Fruit fly (Drosophila melanogaster) ovary, adult (tissue): ENCODE results near the gene CG45690.

ENCODE experiments used
- CG17801 ChIP-seq: fragments of 200-800 bp; optimal IDR thresholded peaks from 2 replicates; lab custom pipeline; 2019; ENCODE audit warnings: missing biosample characterization, mild to moderate bottlenecking, missing genetic modification characterization, moderate library complexity; ENCODE audit not compliant: partially characterized antibody

The CG45690 gene

DNA sequence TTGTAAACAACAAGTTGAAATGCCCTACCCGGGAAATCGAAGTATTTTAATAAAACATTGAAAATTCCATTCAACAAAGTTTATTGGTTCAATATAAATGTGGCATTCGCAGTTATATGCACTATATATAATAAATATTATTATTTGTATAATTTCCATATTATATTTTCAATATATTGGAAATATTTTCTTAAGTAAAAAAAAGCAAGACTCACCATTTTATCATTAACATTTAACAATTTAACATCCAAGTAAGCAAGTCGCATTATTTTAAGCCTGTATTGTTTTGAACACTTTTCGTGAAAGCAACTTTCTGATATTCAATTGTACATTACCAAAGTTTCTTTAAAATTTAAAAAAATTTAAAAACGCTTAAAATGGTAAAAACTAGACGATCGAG, at the start of gene CG45690:
Gene CG45690 (plus strand): TSS at position 301 of the 400 bp plus-strand sequence.
- no peak for TF ChIP-seq CG17801 (GFP tag; lab: Kevin White, UChicago)

DNA sequence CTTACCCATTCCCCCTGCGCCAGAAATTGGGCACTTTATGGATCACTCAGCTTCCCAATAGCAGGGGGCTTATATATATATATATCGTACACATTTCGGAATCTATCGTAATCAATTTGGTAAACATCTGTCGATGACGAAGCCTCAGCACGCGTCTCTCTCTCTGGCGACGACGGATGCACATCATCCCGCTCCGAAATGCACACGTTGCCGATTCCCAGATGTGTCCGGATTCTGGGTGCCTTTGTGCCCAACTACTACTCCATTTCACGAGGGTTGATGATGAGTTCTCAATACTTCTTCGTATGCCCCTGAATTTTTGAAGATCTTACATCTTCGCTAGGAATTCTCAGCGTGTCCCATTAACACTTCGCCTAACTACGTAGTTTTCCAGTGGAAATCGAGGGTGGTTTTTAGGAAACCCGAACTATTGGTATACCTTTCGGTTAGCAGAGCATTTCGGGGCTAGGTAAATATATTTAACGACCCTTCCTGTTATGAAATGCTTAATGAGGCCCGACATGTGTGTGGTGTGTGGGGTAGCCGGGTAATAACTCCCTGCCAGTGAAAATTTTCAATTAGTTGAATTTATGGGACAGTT, 49.3 kb upstream of the CG45690 start:
- no peak for TF ChIP-seq CG17801 (GFP tag; lab: Kevin White, UChicago)

DNA sequence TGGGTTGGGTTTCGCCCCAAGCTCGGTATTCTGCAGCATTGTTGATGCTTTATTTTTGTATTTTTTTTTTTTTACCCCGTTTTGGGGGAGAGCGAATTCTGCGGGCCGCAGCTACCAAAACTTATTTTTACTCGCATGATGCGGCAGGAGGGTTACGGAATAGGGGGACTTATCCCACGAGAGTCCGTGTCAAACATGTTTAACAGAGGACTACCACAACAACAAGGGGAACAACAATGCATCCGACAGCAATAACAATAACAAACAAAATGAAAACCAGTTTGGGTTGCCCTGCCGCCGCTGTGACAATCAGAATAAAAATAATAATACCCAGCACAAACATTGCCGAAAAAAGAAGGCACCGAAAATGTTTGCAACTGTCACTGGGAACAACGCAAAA, 45.0 kb upstream of the CG45690 start:
- no peak for TF ChIP-seq CG17801 (GFP tag; lab: Kevin White, UChicago)

DNA sequence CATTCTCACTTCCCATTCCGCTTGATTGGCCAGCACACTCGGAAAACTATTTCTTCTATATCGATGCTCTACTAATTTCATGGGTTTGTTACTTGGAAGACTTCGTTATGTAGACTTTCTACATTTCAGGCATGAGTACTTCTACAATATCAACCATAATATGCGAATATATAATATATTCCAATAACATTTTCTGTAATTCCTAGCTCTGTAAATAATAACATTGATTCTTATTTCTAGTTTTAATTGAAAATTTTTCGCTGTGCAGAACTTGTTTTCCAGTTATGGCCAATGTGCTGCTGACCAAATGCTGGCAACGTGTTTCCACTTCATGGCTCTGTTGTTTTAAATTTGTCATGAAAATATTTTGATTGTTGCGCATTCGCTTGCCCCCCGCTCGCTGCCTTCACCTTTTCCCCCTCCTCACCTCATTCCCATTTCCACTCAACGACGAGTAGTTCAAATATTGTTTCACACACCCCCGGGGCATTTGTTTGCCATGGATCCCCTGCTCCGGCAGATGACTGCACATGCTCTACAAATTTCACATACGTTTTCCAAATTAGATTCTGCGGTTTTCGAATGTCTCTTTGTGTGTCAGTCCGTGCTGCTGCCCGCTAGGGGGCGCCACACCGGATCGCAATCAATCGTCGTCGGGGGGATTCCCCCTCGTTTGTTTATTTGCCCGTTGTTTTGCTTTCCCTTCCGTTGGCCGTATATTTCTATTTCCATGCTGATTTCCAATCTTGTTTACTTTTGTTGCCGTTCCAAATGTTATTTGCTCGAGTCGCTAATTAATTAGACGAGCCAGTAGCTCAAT, 43.2 kb upstream of the CG45690 start:
- TF ChIP-seq CG17801 (GFP tag; lab: Kevin White, UChicago) = no peak

DNA sequence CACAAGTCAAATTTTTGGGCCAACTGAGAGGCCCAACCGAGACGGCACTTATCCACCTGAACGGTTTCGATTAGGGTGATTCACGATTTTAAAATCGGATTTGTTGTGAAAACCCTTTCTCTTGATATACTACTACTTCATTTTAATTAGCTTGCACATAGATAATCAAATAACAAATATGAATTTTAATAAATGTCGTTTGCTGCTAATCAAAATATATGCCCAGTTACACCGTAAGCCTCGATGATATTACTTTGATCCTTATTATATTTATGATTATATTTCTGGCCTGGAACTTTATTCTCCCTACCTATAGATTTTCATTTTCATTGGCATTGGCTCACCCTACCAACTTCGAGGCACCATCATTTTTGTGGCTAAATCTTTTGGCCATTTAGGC, 42.2 kb upstream of the CG45690 start:
- TF ChIP-seq CG17801 (GFP tag; lab: Kevin White, UChicago) = no peak

DNA sequence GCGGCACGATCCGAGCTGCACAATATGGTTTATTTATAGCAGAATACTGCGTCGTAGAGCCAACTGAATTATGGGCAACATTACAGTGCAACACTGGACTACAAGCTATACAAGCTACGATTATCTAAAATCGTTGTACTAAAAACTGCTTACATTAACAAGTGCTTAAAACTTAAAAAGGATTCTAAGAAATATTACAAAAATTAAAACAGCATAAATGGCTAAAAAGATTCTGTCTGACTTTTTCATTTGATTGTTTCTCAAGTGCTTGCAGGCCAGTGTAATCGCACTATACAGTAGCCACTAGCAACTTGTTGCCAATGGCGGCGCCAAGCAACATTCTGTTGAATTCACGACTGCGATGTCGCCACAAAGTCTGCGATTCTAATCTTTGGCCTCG, 41.3 kb upstream of the CG45690 start:
- no peak for TF ChIP-seq CG17801 (GFP tag; lab: Kevin White, UChicago)

DNA sequence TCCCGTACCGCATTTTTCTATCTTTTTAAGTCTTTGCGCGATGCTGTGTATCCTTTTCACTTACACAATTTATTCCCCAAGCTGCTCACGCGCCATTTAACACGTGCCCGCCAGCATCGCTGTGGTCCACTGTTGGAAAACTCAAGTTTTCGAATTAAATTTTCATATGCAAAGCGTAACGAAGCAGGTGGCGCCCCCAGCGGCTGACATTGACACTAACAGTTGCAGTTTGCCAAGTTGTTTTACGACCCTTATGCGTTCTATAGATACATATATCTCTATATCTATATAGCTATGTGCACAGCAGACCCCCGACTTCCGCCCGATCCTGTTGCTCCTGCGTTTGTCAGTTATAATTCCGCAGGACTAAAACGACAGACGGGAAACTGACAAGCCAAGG, 32.1 kb upstream of the CG45690 start:
- TF ChIP-seq CG17801 (GFP tag; lab: Kevin White, UChicago) = no peak

DNA sequence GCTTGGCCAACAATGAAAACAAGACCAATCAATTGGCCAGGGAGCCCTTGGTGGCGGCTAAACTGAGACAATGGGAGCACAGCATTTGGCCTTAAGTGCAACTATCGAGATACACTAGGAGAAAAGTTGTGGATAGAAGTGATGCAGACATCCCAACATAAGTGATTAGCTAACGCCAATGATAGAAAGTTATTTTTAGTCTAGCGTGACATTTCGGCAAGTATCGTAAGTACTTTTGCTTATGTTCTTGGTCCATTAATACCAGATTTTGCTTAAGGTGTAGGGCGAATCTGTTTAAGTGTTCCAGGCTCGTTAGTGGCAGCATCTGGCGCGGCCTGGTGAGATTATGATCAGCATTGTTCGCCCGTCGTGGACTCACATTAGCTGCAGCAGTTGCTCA, 25.4 kb upstream of the CG45690 start:
- no peak for TF ChIP-seq CG17801 (GFP tag; lab: Kevin White, UChicago)

DNA sequence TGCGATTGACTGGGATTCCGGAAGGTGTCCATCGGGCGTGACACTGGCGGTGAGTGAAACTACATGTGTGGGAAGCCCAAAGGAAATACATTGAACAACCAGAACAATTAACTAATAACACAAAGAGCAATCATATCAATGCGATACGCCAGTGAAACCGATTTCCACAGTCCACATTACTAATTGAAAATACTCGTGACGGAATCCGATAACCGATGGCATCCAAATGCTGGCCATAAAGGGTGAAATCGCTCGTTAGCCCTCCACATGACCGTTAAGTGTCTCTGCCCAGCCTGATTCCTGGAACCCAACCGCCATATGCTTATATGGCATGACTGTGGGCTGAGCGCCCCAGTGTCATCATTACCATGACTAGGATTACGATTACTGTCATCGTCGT, 19.7 kb upstream of the CG45690 start, which contains the start of gene CG7329:
Gene CG7329 (minus strand): TSS at position 101 of the 400 bp plus-strand sequence.
- no peak for TF ChIP-seq CG17801 (GFP tag; lab: Kevin White, UChicago)

DNA sequence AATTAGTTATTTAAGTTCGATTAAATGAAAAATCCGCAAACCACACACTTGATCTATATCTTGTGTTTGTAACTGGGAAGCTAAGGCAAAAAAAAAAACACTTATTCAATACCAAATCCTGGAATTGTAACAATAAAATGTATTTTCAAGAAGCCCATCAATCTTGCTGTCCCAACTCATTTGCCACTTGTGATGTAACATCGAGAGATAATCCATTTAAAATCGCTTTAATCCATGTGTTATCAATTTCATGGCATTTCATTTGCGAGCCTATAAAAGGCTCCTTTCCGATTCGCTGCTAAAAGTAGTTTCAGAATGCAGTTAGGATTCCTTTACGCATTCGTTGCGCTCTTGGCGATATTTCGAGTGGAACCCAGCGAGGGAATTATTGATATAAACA, 18.4 kb upstream of the CG45690 start, which contains the start of gene CG31872:
Gene CG31872 (plus strand): TSS at position 301 of the 400 bp plus-strand sequence.
- no peak for TF ChIP-seq CG17801 (GFP tag; lab: Kevin White, UChicago)

DNA sequence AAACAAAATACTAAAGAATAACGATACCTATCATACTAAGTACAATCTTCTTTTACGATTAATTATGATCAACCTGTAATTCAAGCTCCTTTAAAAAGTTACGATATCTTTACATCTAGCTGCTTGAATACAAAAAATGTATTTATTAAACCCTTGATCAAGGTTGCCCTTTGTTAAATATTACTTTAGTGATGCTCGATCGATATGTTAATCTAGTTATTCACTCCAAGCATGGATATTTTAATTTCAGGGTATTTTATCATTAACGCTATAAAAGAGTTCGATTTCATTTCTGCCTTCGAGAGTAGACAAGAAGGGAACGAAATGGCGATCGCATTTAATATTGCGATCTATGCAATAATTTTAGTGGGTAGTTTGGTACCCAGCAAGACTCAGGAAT, 14.4 kb upstream of the CG45690 start, which contains the start of gene CG18284:
Gene CG18284 (plus strand): TSS at position 301 of the 400 bp plus-strand sequence.
- no peak for TF ChIP-seq CG17801 (GFP tag; lab: Kevin White, UChicago)

DNA sequence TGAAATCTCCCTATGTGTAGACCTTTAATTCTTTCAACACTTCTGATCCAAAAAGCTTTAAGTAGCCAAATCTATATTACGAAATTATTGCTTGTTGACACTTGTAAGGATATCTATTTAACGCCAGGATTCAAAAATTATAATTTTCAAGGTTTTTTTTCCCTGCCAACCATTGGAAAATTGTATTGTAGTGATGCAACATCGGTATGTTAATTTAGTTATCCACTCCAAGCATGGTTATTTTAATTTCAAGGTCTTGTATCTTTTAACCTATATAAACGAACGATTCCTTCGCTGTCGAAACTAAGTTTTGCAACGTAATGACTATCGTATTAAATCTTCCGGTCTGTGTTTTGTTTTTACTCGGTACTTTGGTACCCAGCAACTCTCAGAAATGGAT, 12.0 kb upstream of the CG45690 start, which contains the start of gene CG17097:
Gene CG17097 (plus strand): TSS at position 301 of the 400 bp plus-strand sequence.
- no peak for TF ChIP-seq CG17801 (GFP tag; lab: Kevin White, UChicago)

DNA sequence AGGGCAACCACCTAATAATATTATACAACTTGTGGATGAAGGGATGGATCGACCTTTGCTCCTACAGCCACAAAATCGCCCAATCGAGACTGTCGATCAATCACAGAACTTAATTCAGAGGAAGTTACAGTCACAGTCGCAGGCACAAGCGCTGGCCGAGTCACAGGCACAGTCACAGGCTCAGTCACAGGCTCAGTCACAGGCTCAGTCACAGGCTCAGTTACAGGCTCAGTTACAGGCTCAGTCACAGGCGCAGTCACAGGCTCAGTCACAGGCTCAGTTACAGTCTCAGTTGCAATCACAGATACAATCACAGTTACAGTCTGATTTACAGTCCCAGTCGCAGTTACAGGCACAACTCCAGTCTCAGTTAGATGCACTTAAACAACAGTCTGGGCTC, 11.4 kb upstream of the CG45690 start:
- no peak for TF ChIP-seq CG17801 (GFP tag; lab: Kevin White, UChicago)

DNA sequence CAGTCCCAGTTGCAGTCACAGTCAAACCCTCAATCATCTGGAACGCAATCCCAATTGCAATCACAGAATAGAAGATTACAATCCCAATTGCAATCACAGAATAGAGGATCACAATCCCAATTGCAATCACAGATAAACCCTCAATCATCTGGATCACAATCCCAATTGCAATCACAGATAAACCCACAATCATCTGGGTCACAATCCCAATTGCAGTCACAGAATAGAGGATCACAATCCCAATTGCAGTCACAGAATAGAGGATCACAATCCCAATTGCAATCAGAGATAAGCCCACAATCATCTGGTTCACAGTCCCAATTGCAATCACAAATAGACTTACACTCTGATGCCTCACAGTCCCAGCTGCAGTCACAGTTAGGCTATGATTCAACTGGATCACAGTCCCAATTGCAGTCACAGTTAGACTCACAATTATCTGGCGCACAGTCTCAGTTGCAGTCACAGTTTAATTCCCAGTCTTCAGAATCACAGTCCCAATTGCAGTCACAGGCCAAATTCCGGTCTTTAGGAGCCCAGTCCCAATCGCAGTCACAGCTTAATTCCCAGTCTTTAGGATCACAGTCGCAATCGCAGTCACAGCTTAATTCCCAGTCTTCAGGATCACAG, 10.2 kb upstream of the CG45690 start:
- no peak for TF ChIP-seq CG17801 (GFP tag; lab: Kevin White, UChicago)

DNA sequence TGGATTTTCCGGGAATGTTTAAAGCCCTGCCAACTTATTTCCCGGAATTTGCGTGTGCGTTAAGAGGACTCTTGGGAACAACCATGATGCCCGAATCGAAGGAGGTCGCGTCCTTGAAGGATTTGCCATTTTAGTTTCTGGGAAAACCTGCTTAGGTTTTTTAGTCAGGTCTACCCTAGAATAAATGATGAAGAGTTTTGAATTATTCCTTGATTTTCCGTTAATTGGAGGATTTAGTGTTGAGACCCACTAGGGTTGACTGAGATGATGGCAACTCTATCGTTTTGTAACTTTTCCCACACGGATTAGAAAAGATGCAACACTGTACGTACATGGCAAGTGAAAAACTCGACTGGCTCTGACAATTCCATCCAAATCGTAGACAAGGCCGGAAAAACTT, 6.8 kb upstream of the CG45690 start, which contains the start of gene dbf:
Gene dbf (plus strand): TSS at position 301 of the 400 bp plus-strand sequence.
- TF ChIP-seq CG17801 (GFP tag; lab: Kevin White, UChicago) = no peak
